Fruit fly (Drosophila melanogaster) whole organism, embryonic: ENCODE data around the gene lilli.

Source experiments
- Asciz ChIP-seq: fragments of 200-800 bp; sonication (Bioruptor generic); optimal IDR thresholded peaks from 2 replicates; lab custom pipeline; 2017; ENCODE audit warnings: missing biosample characterization, mild to moderate bottlenecking, missing genetic modification characterization, missing genetic modification reagents
- Blimp-1 ChIP-seq: fragments of 200-800 bp; sonication (Bioruptor generic); optimal IDR thresholded peaks from 3 replicates; lab custom pipeline; 2018; ENCODE audit warnings: missing biosample characterization, missing genetic modification characterization, mild to moderate bottlenecking, moderate library complexity, missing genetic modification reagents
- CG10321 ChIP-seq: fragments of 200-800 bp; sonication (Bioruptor generic); IDR thresholded peaks from 2 replicates; pipeline ENCODE4 v1.3.6; 2022; ENCODE audit warnings: missing biosample characterization, missing genetic modification characterization
- CG10543 ChIP-seq: fragments of 200-800 bp; sonication (Bioruptor generic); optimal IDR thresholded peaks from 3 replicates; lab custom pipeline; 2017; ENCODE audit warnings: missing biosample characterization, mild to moderate bottlenecking, missing genetic modification characterization, moderate library complexity
- CG11247 ChIP-seq: fragments of 200-800 bp; sonication (Bioruptor generic); IDR thresholded peaks from 2 replicates; pipeline ENCODE4 v1.3.6; 2022; ENCODE audit warnings: missing biosample characterization, missing genetic modification characterization
- CG12769 ChIP-seq: fragments of 200-800 bp; sonication (Bioruptor generic); optimal IDR thresholded peaks from 2 replicates; lab custom pipeline; 2019; ENCODE audit warnings: missing biosample characterization, mild to moderate bottlenecking, missing genetic modification characterization, moderate library complexity
- CG13296 ChIP-seq: fragments of 200-800 bp; sonication (Bioruptor generic); optimal IDR thresholded peaks from 3 replicates; lab custom pipeline; 2018; ENCODE audit warnings: missing biosample characterization, mild to moderate bottlenecking, missing genetic modification characterization
- CG13894 ChIP-seq: fragments of 200-800 bp; sonication (Bioruptor generic); optimal IDR thresholded peaks from 3 replicates; lab custom pipeline; 2018; ENCODE audit warnings: missing biosample characterization, mild to moderate bottlenecking, missing genetic modification characterization, moderate library complexity
- CG15073 ChIP-seq: fragments of 200-800 bp; sonication (Bioruptor generic); optimal IDR thresholded peaks from 2 replicates; lab custom pipeline; 2016; ENCODE audit warnings: missing biosample characterization, missing genetic modification characterization
- CG1529 ChIP-seq: fragments of 200-800 bp; sonication (Bioruptor generic); optimal IDR thresholded peaks from 3 replicates; lab custom pipeline; 2018; ENCODE audit warnings: missing biosample characterization, missing genetic modification characterization
- CG17568 ChIP-seq: fragments of 200-800 bp; sonication (Bioruptor generic); optimal IDR thresholded peaks from 2 replicates; lab custom pipeline; 2018; ENCODE audit warnings: missing biosample characterization, mild to moderate bottlenecking, missing genetic modification characterization, moderate library complexity
- CG1792 ChIP-seq: fragments of 200-800 bp; sonication (Bioruptor generic); optimal IDR thresholded peaks from 2 replicates; lab custom pipeline; 2016; ENCODE audit warnings: missing biosample characterization, missing genetic modification characterization
- CG2199 ChIP-seq: fragments of 200-800 bp; sonication (Bioruptor generic); IDR thresholded peaks from 3 replicates; pipeline ENCODE4 v1.3.6; 2022; ENCODE audit warnings: missing biosample characterization, missing genetic modification characterization
- CG2875 ChIP-seq: fragments of 200-800 bp; sonication (Bioruptor generic); optimal IDR thresholded peaks from 2 replicates; lab custom pipeline; 2017; ENCODE audit warnings: missing biosample characterization, mild to moderate bottlenecking, missing genetic modification characterization, missing genetic modification reagents
- CG32532 ChIP-seq: fragments of 200-800 bp; sonication (Bioruptor generic); IDR thresholded peaks from 2 replicates; pipeline ENCODE4 v1.3.6; 2022; ENCODE audit warnings: missing biosample characterization, missing genetic modification characterization
- CG34224 ChIP-seq: fragments of 200-800 bp; sonication (Bioruptor generic); IDR thresholded peaks from 3 replicates; pipeline ENCODE4 v1.3.6; 2022; ENCODE audit warnings: missing biosample characterization, missing genetic modification characterization; ENCODE audit not compliant: partially characterized antibody
- CG3838 ChIP-seq: fragments of 200-800 bp; sonication (Bioruptor generic); optimal IDR thresholded peaks from 3 replicates; lab custom pipeline; 2016; ENCODE audit warnings: missing biosample characterization, missing genetic modification characterization
- CG4360 ChIP-seq: fragments of 200-800 bp; sonication (Bioruptor generic); IDR thresholded peaks from 2 replicates; pipeline ENCODE4 v1.3.6; 2022; ENCODE audit warnings: missing biosample characterization, missing genetic modification characterization
- CG8290 ChIP-seq, 3 experiments: fragments of 200-800 bp; sonication (Bioruptor generic); optimal IDR thresholded peaks; 2 replicates each; lab custom pipeline; 2016 to 2019; ENCODE audit warnings: missing biosample characterization in 3 of 3, missing genetic modification characterization in 3 of 3, mild to moderate bottlenecking in 2 of 3, moderate library complexity in 1 of 3
- D ChIP-seq, 2 experiments: fragments of 200-800 bp in 1 of 2; fragments of >200 bp in 1 of 2; sonication (Bioruptor generic) in 1 of 2; optimal IDR thresholded peaks; 2 replicates in 1 of 2; 3 replicates in 1 of 2; lab custom pipeline; 2017; ENCODE audit warnings: mild to moderate bottlenecking in 1 of 2, missing biosample characterization in 1 of 2, missing genetic modification characterization in 1 of 2, missing genetic modification reagents in 1 of 2
- Deaf1 ChIP-seq: fragments of 200-800 bp; optimal IDR thresholded peaks from 3 replicates; lab custom pipeline; 2019; ENCODE audit warnings: missing biosample characterization, mild to moderate bottlenecking, missing genetic modification characterization, moderate library complexity
- Doc3 ChIP-seq: fragments of 200-800 bp; sonication (Bioruptor generic); IDR thresholded peaks from 3 replicates; pipeline ENCODE4 v1.3.6; 2022; ENCODE audit warnings: missing biosample characterization, missing genetic modification characterization; ENCODE audit not compliant: partially characterized antibody
- HLHmδ ChIP-seq: fragments of 200-800 bp; sonication (Bioruptor generic); optimal IDR thresholded peaks from 2 replicates; lab custom pipeline; 2018; ENCODE audit warnings: missing biosample characterization, mild to moderate bottlenecking, missing genetic modification characterization, moderate library complexity
- Mes4 ChIP-seq: fragments of 200-800 bp; sonication (Bioruptor generic); optimal IDR thresholded peaks from 2 replicates; lab custom pipeline; 2016; ENCODE audit warnings: missing biosample characterization, missing genetic modification characterization
- Nf-YA ChIP-seq: fragments of 200-800 bp; sonication (Bioruptor generic); IDR thresholded peaks from 2 replicates; pipeline ENCODE4 v1.3.6; 2022; ENCODE audit warnings: missing biosample characterization, missing genetic modification characterization
- Pdp1 ChIP-seq, 2 experiments: fragments of 200-800 bp; sonication (Bioruptor generic); optimal IDR thresholded peaks; 3 replicates each; lab custom pipeline; 2016; ENCODE audit warnings: missing biosample characterization in 2 of 2, missing genetic modification characterization in 2 of 2, mild to moderate bottlenecking in 1 of 2, moderate library complexity in 1 of 2
- TFAM ChIP-seq: fragments of 200-800 bp; sonication (Bioruptor generic); optimal IDR thresholded peaks from 2 replicates; lab custom pipeline; 2017; ENCODE audit warnings: missing biosample characterization, missing genetic modification characterization, inconsistent platforms
- Trl ChIP-seq, 3 experiments: fragments of >200 bp in 2 of 3; fragments of 200-800 bp in 1 of 3; sonication (Bioruptor generic) in 1 of 3; optimal IDR thresholded peaks; 2 replicates in 1 of 3; 3 replicates in 2 of 3; lab custom pipeline; 2016 to 2017; ENCODE audit warnings: missing biosample characterization in 1 of 3, missing genetic modification characterization in 1 of 3
- Vsx1 ChIP-seq: fragments of 200-800 bp; sonication (Bioruptor generic); optimal IDR thresholded peaks from 2 replicates; lab custom pipeline; 2017; ENCODE audit warnings: missing biosample characterization, mild to moderate bottlenecking, missing genetic modification characterization, missing genetic modification reagents
- bsh ChIP-seq, 2 experiments: fragments of 200-800 bp; sonication (Bioruptor generic); optimal IDR thresholded peaks; 2 replicates each; lab custom pipeline; 2017 to 2018; ENCODE audit warnings: mild to moderate bottlenecking in 2 of 2, missing biosample characterization in 2 of 2, missing genetic modification characterization in 2 of 2, moderate library complexity in 1 of 2
- croc ChIP-seq: fragments of 200-800 bp; sonication (Bioruptor generic); conservative IDR thresholded peaks from 3 replicates; pipeline ENCODE4 v1.3.6; 2022; ENCODE audit warnings: missing biosample characterization, missing genetic modification characterization
- ftz-f1 ChIP-seq: fragments of 200-800 bp; sonication (Bioruptor generic); optimal IDR thresholded peaks from 2 replicates; lab custom pipeline; 2016; ENCODE audit warnings: missing biosample characterization, missing genetic modification characterization
- gcm ChIP-seq: fragments of 200-800 bp; sonication (Bioruptor generic); optimal IDR thresholded peaks from 2 replicates; lab custom pipeline; 2019; ENCODE audit warnings: missing biosample characterization, mild to moderate bottlenecking, missing genetic modification characterization, moderate library complexity
- jumu ChIP-seq: fragments of 200-800 bp; sonication (Bioruptor generic); optimal IDR thresholded peaks from 3 replicates; lab custom pipeline; 2016; ENCODE audit warnings: missing biosample characterization, missing genetic modification characterization
- kni ChIP-seq: fragments of 200-800 bp; sonication (Bioruptor generic); optimal IDR thresholded peaks from 3 replicates; lab custom pipeline; 2017; ENCODE audit warnings: mild to moderate bottlenecking, missing biosample characterization, missing genetic modification reagents, missing genetic modification characterization
- nom ChIP-seq: fragments of 200-800 bp; sonication (Bioruptor generic); optimal IDR thresholded peaks from 2 replicates; lab custom pipeline; 2017; ENCODE audit warnings: missing biosample characterization, missing genetic modification characterization, mild to moderate bottlenecking, moderate library complexity, missing genetic modification reagents
- oc ChIP-seq: fragments of 200-800 bp; sonication (Bioruptor generic); optimal IDR thresholded peaks from 2 replicates; lab custom pipeline; 2018; ENCODE audit warnings: missing biosample characterization, mild to moderate bottlenecking, missing genetic modification characterization, moderate library complexity
- odd ChIP-seq: fragments of 200-800 bp; sonication (Bioruptor generic); optimal IDR thresholded peaks from 2 replicates; lab custom pipeline; 2017; ENCODE audit warnings: missing biosample characterization, mild to moderate bottlenecking, missing genetic modification characterization
- pan ChIP-seq, 4 experiments: fragments of >200 bp in 3 of 4; fragments of 200-800 bp in 1 of 4; sonication (Bioruptor generic) in 1 of 4; optimal IDR thresholded peaks in 3 of 4; IDR thresholded peaks in 1 of 4; 2 replicates each; pipeline versions ENCODE4 v1.3.6 to Lab custom; 2017 to 2022; ENCODE audit warnings: missing biosample characterization in 2 of 4, missing genetic modification characterization in 2 of 4, mixed read lengths in 1 of 4
- pros ChIP-seq: fragments of 200-800 bp; sonication (Bioruptor generic); optimal IDR thresholded peaks from 3 replicates; lab custom pipeline; 2019; ENCODE audit warnings: missing biosample characterization, mild to moderate bottlenecking, missing genetic modification characterization, moderate library complexity
- sd ChIP-seq: fragments of 200-800 bp; sonication (Bioruptor generic); optimal IDR thresholded peaks from 3 replicates; lab custom pipeline; 2018; ENCODE audit warnings: missing biosample characterization, mild to moderate bottlenecking, missing genetic modification characterization, moderate library complexity
- sens-2 ChIP-seq: fragments of 200-800 bp; sonication (Bioruptor generic); IDR thresholded peaks from 2 replicates; pipeline ENCODE4 v1.3.6; 2022; ENCODE audit warnings: missing biosample characterization, missing genetic modification characterization
- sqz ChIP-seq: fragments of 200-800 bp; sonication (Bioruptor generic); optimal IDR thresholded peaks from 3 replicates; lab custom pipeline; 2018; ENCODE audit warnings: missing biosample characterization, mild to moderate bottlenecking, missing genetic modification characterization
- vvl ChIP-seq: fragments of 200-800 bp; sonication (Bioruptor generic); IDR thresholded peaks from 2 replicates; pipeline ENCODE4 v1.3.6; 2022; ENCODE audit warnings: missing biosample characterization, missing genetic modification characterization
- zfh1 ChIP-seq: fragments of 200-800 bp; sonication (Bioruptor generic); IDR thresholded peaks from 3 replicates; pipeline ENCODE4 v1.3.6; 2022; ENCODE audit warnings: missing biosample characterization, missing genetic modification characterization

The lilli gene

dm6 chr2L:2908440-2909154, 22.9 kb downstream of the lilli start (continued):
- TF ChIP-seq CG12769 (peak; percentile 48), bsh (GFP tag; optimal IDR thresholded peaks at IDR 0.05; lab: Kevin White, UChicago) (peak in 1 of 2 experiments; percentile 14), CG13894 (tag; lab: Kevin White, UChicago) (no peak), D (optimal IDR thresholded peaks at IDR 0.05; lab: Kevin White, UChicago) (no peak), D (GFP tag; optimal IDR thresholded peaks at IDR 0.05; lab: Kevin White, UChicago) (no peak), Deaf1 (peak; percentile 51), sd (tag; lab: Kevin White, UChicago) (peak; percentile 52), kni (GFP tag; lab: Kevin White, UChicago) (peak; percentile 73), Asciz (GFP tag; lab: Kevin White, UChicago) (peak; percentile 28), ftz-f1 (GFP tag; lab: Kevin White, UChicago) (peak; percentile 73), vvl (peak; percentile 21; the same call in 1 of the 2 replicates), HLHmδ (GFP tag; lab: Kevin White, UChicago) (no peak), CG32532 (GFP tag; lab: Robert Waterston, UW) (peak; percentile 7; the same call in 1 of the 2 replicates), CG4360 (GFP tag; lab: Robert Waterston, UW) (peak; percentile 99), jumu (GFP tag; lab: Kevin White, UChicago) (no peak), CG15073 (GFP tag; lab: Kevin White, UChicago) (no peak), pros (GFP tag; lab: Kevin White, UChicago) (peak; percentile 56), nom (peak; percentile 43), CG10543 (peak; percentile 1), CG11247 (no peak), Vsx1 (GFP tag; lab: Kevin White, UChicago) (peak; percentile 66), oc (tag; lab: Kevin White, UChicago) (peak; percentile 80), CG34224 (GFP tag; lab: Robert Waterston, UW) (no peak), CG10321 (GFP tag; lab: Robert Waterston, UW) (0 out of 2 replicates have a peak, but pooled peaks have one; percentile 32), Pdp1 (GFP tag; optimal IDR thresholded peaks at IDR 0.05; lab: Kevin White, UChicago) (peak in 1 of 2 experiments; percentile 80), Blimp-1 (GFP tag; lab: Kevin White, UChicago) (peak; percentile 63), Doc3 (GFP tag; lab: Robert Waterston, UW) (0 out of 3 replicates have a peak, but pooled peaks have one; percentile 14), CG2199 (GFP tag; lab: Robert Waterston, UW) (peak; percentile 78; the same call in 2 of the 3 replicates), sqz (GFP tag; lab: Kevin White, UChicago) (peak; percentile 6)

dm6 chr2L:2909495-2909894, 23.8 kb downstream of the lilli start:
- peak; percentile 2 for TF ChIP-seq CG13296 (GFP tag; lab: Kevin White, UChicago)
- no peak for TF ChIP-seq CG8290 (GFP tag; optimal IDR thresholded peaks at IDR 0.05; lab: Kevin White, UChicago)
- peak in 1 of 2 experiments; percentile 29 for TF ChIP-seq CG8290 (tag; optimal IDR thresholded peaks at IDR 0.05; lab: Kevin White, UChicago)
- TF ChIP-seq gcm (GFP tag; lab: Kevin White, UChicago), result no peak
- TF ChIP-seq CG3838, result no peak
- peak; percentile 34 for TF ChIP-seq CG17568 (GFP tag; lab: Kevin White, UChicago)
- TF ChIP-seq HLHmδ (GFP tag; lab: Kevin White, UChicago), result peak; percentile 44
- TF ChIP-seq Trl (optimal IDR thresholded peaks at IDR 0.05; lab: Kevin White, UChicago), result peak; percentile 55 to 66
- TF ChIP-seq Trl (GFP tag; optimal IDR thresholded peaks at IDR 0.05; lab: Kevin White, UChicago), result no peak
- no peak for TF ChIP-seq odd (GFP tag; lab: Kevin White, UChicago)
- TF ChIP-seq CG1792, result no peak
- no peak for TF ChIP-seq sens-2
- no peak for TF ChIP-seq Mes4 (GFP tag; lab: Kevin White, UChicago)
- no peak for TF ChIP-seq croc (GFP tag; lab: Robert Waterston, UW)
- no peak for TF ChIP-seq pan (optimal IDR thresholded peaks at IDR 0.05; lab: Kevin White, UChicago)
- TF ChIP-seq pan (GFP tag; optimal IDR thresholded peaks at IDR 0.05 in 1 of 2, IDR thresholded peaks at IDR 0.05 in 1 of 2), result peak in 1 of 2 experiments; percentile 16
- no peak for TF ChIP-seq CG2875 (GFP tag; lab: Kevin White, UChicago)
- 0 out of 2 replicates have a peak, but pooled peaks have one; percentile 15 for TF ChIP-seq Nf-YA (GFP tag; lab: Robert Waterston, UW)
- peak; percentile 3; the same call in 1 of the 3 replicates for TF ChIP-seq zfh1 (GFP tag; lab: Robert Waterston, UW)
- TF ChIP-seq TFAM (GFP tag; lab: Kevin White, UChicago), result no peak
- no peak for TF ChIP-seq CG1529
- no peak for TF ChIP-seq CG10321 (GFP tag; lab: Robert Waterston, UW)
